Worm (Caenorhabditis elegans) whole organism, L4/young adult: ENCODE measurements around the gene gst-15.

ENCODE experiments used
- W03F9.2 ChIP-seq: fragments of 150-350 bp; optimal IDR thresholded peaks from 2 replicates; lab custom pipeline; 2014; ENCODE audit warnings: missing biosample characterization, missing genetic modification characterization
- dao-5 ChIP-seq: sonication (generic microtip); optimal IDR thresholded peaks from 2 replicates; lab custom pipeline; 2016; ENCODE audit warnings: missing genotype, missing genetic modification characterization, moderate library complexity, missing compliant biosample characterization
- him-1 ChIP-seq: sonication (generic microtip); optimal IDR thresholded peaks from 2 replicates; lab custom pipeline; 2016; ENCODE audit warnings: missing genotype, missing genetic modification reagents, missing genetic modification characterization, missing compliant biosample characterization

DNA sequence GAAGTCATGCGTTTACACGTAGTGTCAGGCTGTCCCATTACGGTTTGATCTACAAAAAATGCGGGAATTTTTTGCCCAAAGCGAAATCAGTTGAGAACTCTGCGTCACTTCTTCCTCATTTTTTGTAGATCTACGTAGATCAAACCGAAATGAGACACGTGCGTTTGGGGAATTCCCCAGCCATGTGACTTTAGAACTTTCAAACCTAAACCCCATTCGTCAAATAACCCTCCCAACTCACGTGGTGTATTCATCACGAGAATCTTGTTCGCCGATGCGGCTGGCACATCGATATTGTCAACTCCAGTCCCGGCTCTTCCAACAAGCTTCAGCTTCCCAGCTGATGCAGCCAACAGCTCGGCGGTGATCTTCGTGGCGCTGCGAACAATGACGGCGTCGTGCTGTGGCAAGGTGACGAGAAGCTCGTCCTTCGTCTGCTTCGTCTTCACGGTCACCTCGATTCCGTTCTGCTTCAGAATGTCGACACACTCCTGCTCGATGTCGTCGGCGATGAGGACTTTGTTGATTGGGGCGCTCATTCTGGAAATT lies 25.0 kb upstream of the gst-15 start, which contains the start of gene phdh-1:
- TF ChIP-seq him-1 (no peak), dao-5 (tag; lab: Kevin White, UChicago) (no peak), W03F9.2 (tag; lab: Kevin White, UChicago) (no peak)
